Worm (Caenorhabditis elegans) whole organism, mixed stage, embryonic: Measurements from ENCODE around the gene Y17D7B.2.

Experiments used
- M03D4.4 ChIP-seq: sonication (generic microtip); optimal IDR thresholded peaks from 2 replicates; lab custom pipeline; 2017; ENCODE audit warnings: mild to moderate bottlenecking, missing genetic modification characterization, missing compliant biosample characterization
- blmp-1 ChIP-seq: fragments of 150-350 bp; optimal IDR thresholded peaks from 2 replicates; lab custom pipeline; 2014; ENCODE audit warnings: missing biosample characterization, missing genetic modification characterization
- ceh-83 ChIP-seq: fragments of 200-800 bp; sonication (Bioruptor generic); optimal IDR thresholded peaks from 2 replicates; lab custom pipeline; 2018; ENCODE audit warnings: mild to moderate bottlenecking, missing genetic modification characterization, missing compliant biosample characterization
- ces-1 ChIP-seq: fragments of 150-350 bp; optimal IDR thresholded peaks from 2 replicates; lab custom pipeline; 2014; ENCODE audit warnings: missing biosample characterization, missing genetic modification reagents, missing genetic modification characterization
- elt-1 ChIP-seq: sonication (generic microtip); optimal IDR thresholded peaks from 2 replicates; lab custom pipeline; 2017; ENCODE audit warnings: missing genetic modification characterization, mild to moderate bottlenecking, missing compliant biosample characterization, antibody characterized with exemption, moderate library complexity, borderline replicate concordance; ENCODE audit not compliant: insufficient read depth
- elt-3 ChIP-seq: fragments of 150-350 bp; optimal IDR thresholded peaks from 2 replicates; lab custom pipeline; 2014; ENCODE audit warnings: missing biosample characterization, missing genetic modification characterization
- lin-13 ChIP-seq: fragments of 150-350 bp; optimal IDR thresholded peaks from 2 replicates; lab custom pipeline; 2014; ENCODE audit warnings: missing biosample characterization, missing genetic modification characterization
- lin-32 ChIP-seq: fragments of 200-800 bp; sonication (Bioruptor generic); optimal IDR thresholded peaks from 2 replicates; lab custom pipeline; 2018; ENCODE audit warnings: mild to moderate bottlenecking, missing genetic modification characterization, missing compliant biosample characterization
- lsy-2 ChIP-seq: fragments of 150-350 bp; optimal IDR thresholded peaks from 2 replicates; lab custom pipeline; 2014; ENCODE audit warnings: missing biosample characterization, missing genetic modification characterization
- nhr-28 ChIP-seq: fragments of 150-350 bp; optimal IDR thresholded peaks from 2 replicates; lab custom pipeline; 2014; ENCODE audit warnings: missing biosample characterization, missing genetic modification characterization
- nhr-76 ChIP-seq: sonication (generic microtip); optimal IDR thresholded peaks from 2 replicates; lab custom pipeline; 2017; ENCODE audit warnings: missing biosample characterization, missing genetic modification characterization
- snpc-4 ChIP-seq: fragments of 150-350 bp; optimal IDR thresholded peaks from 2 replicates; lab custom pipeline; 2014; ENCODE audit warnings: missing biosample characterization, missing genetic modification characterization
- sptf-1 ChIP-seq: sonication (generic microtip); optimal IDR thresholded peaks from 2 replicates; lab custom pipeline; 2017; ENCODE audit warnings: mild to moderate bottlenecking, missing genetic modification characterization, moderate library complexity, missing compliant biosample characterization
- unc-62 ChIP-seq: fragments of 150-350 bp; optimal IDR thresholded peaks from 2 replicates; lab custom pipeline; 2014; ENCODE audit warnings: missing biosample characterization, missing genetic modification reagents, missing genetic modification characterization

DNA sequence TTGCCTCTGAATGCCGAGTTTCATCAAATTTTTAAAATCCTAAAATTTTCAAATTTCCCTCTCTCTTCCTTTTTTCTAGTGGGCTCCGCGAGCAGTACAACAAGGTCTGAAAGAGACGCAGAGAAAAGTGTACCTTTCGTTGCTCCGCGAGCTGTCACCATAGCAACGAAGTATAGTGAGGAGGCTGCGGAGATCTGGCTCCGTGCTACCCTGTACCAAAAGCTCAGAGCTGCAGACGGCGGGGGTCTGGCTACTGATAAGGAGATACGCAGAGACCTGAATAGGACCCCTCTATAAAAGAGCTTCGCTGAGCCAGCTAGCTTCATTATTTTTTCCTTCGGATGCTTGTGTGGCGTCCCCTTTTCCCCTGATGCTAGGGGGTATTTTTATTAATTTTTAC lies 4.1 kb upstream of the Y17D7B.2 start, which contains the start of gene Y17D7B.10:
- no peak for TF ChIP-seq unc-62 (GFP tag; lab: Kevin White, UChicago)
- no peak for TF ChIP-seq lin-13 (tag; lab: Kevin White, UChicago)
- no peak for TF ChIP-seq lin-32 (GFP tag; lab: Kevin White, UChicago)
- TF ChIP-seq elt-1 (tag; lab: Kevin White, UChicago): no peak
- no peak for TF ChIP-seq ces-1 (GFP tag; lab: Kevin White, UChicago)
- TF ChIP-seq M03D4.4: no peak
- TF ChIP-seq ceh-83 (GFP tag; lab: Kevin White, UChicago): no peak
- TF ChIP-seq lsy-2 (tag; lab: Kevin White, UChicago): no peak
- no peak for TF ChIP-seq snpc-4 (tag; lab: Kevin White, UChicago)
- no peak for TF ChIP-seq nhr-28 (tag; lab: Kevin White, UChicago)
- TF ChIP-seq nhr-76: no peak
- TF ChIP-seq blmp-1: no peak
- no peak for TF ChIP-seq sptf-1 (tag; lab: Kevin White, UChicago)
- no peak for TF ChIP-seq elt-3 (tag; lab: Kevin White, UChicago)
